Fruit fly (Drosophila melanogaster): ENCODE measurements around the gene bigmax.
A peak's percentile ranks its signal among the peaks of the same experiment; 100 is the strongest.

Gene bigmax

dm6 chr3R:27281022-27281810, 7.1 kb downstream of the bigmax start (continued):
- TF ChIP-seq cas (GFP tag; IDR thresholded peaks at IDR 0.05) (peak; percentile 91), ac (GFP tag; optimal IDR thresholded peaks at IDR 0.05) (peak; percentile 78), CG7556 (GFP tag; optimal IDR thresholded peaks at IDR 0.05) (peak; percentile 95), CG8924 (tag; optimal IDR thresholded peaks at IDR 0.05) (peak; percentile 93), HLH54F (GFP tag; optimal IDR thresholded peaks at IDR 0.05) (peak; percentile 96), sens-2 (GFP tag; IDR thresholded peaks at IDR 0.05) (peak; percentile 90), bowl (GFP tag; IDR thresholded peaks at IDR 0.05) (peak; percentile 94), chinmo (GFP tag; IDR thresholded peaks at IDR 0.05; ENCODE audit: partially characterized antibody) (peak; percentile 88; the same call in 3 of the 4 replicates), knrl (GFP tag; IDR thresholded peaks at IDR 0.05; ENCODE audit: partially characterized antibody) (peak; percentile 58; the same call in 2 of the 3 replicates), CG33557 (GFP tag; optimal IDR thresholded peaks at IDR 0.05) (peak; percentile 15), Sin3A (optimal IDR thresholded peaks at IDR 0.05) (no peak), tap (tag; optimal IDR thresholded peaks at IDR 0.05) (peak; percentile 86), CG12071 (GFP tag; optimal IDR thresholded peaks at IDR 0.05) (peak; percentile 97), gsb-n (tag; optimal IDR thresholded peaks at IDR 0.05) (peak; percentile 92), Dref (GFP tag; IDR thresholded peaks at IDR 0.05) (0 out of 2 replicates have a peak, but pooled peaks have one; percentile 32), Ssrp (tag; optimal IDR thresholded peaks at IDR 0.05) (peak; percentile 91), CG3847 (GFP tag; IDR thresholded peaks at IDR 0.05) (peak; percentile 96), CTCF (GFP tag; optimal IDR thresholded peaks at IDR 0.05) (peak; percentile 66), CG7839 (tag; optimal IDR thresholded peaks at IDR 0.05) (peak; percentile 97), CG10321 (GFP tag; IDR thresholded peaks at IDR 0.05) (peak; percentile 74), CG4730 (GFP tag; IDR thresholded peaks at IDR 0.05) (peak; percentile 95), peb (GFP tag; IDR thresholded peaks at IDR 0.05) (peak; percentile 95), CG2129 (GFP tag; IDR thresholded peaks at IDR 0.05; ENCODE audit: partially characterized antibody) (no peak), CG17385 (GFP tag; optimal IDR thresholded peaks at IDR 0.05) (peak; percentile 91), CG7987 (GFP tag; optimal IDR thresholded peaks at IDR 0.05) (peak; percentile 98), Adf1 (GFP tag; IDR thresholded peaks at IDR 0.05) (peak; percentile 84), al (GFP tag; IDR thresholded peaks at IDR 0.05) (peak; percentile 94), PHDP (tag; optimal IDR thresholded peaks at IDR 0.05) (peak; percentile 97), Fer2 (tag; optimal IDR thresholded peaks at IDR 0.05) (peak; percentile 72), Elba2 (GFP tag; optimal IDR thresholded peaks at IDR 0.05) (no peak), CG12942 (GFP tag; optimal IDR thresholded peaks at IDR 0.05) (peak; percentile 94), p53 (GFP tag; optimal IDR thresholded peaks at IDR 0.05) (peak; percentile 86), CG17186 (GFP tag; optimal IDR thresholded peaks at IDR 0.05) (peak; percentile 83), hbn (GFP tag; IDR thresholded peaks at IDR 0.05; ENCODE audit: partially characterized antibody) (no peak), CG6854 (GFP tag; optimal IDR thresholded peaks at IDR 0.05) (peak; percentile 90), CG2199 (GFP tag; IDR thresholded peaks at IDR 0.05) (peak; percentile 96; the same call in 2 of the 3 replicates), dati (GFP tag; IDR thresholded peaks at IDR 0.05) (peak; percentile 94), CG16863 (GFP tag; optimal IDR thresholded peaks at IDR 0.05) (peak; percentile 94), CG10431 (GFP tag; optimal IDR thresholded peaks at IDR 0.05) (peak; percentile 33), Oli (tag; optimal IDR thresholded peaks at IDR 0.05) (peak; percentile 97), Dad (GFP tag; optimal IDR thresholded peaks at IDR 0.05) (peak; percentile 93), CG2116 (GFP tag; optimal IDR thresholded peaks at IDR 0.05) (peak; percentile 65), aop (GFP tag; IDR thresholded peaks at IDR 0.05) (peak; percentile 91), Fer1 (GFP tag; optimal IDR thresholded peaks at IDR 0.05) (peak; percentile 97), CG17359 (tag; optimal IDR thresholded peaks at IDR 0.05) (peak; percentile 96), CG17328 (GFP tag; IDR thresholded peaks at IDR 0.05) (peak; percentile 97), CG1233 (GFP tag; optimal IDR thresholded peaks at IDR 0.05) (peak; percentile 92), H15 (GFP tag; IDR thresholded peaks at IDR 0.05) (peak; percentile 97), Xbp1 (GFP tag; optimal IDR thresholded peaks at IDR 0.05) (peak; percentile 95), CoRest (tag; optimal IDR thresholded peaks at IDR 0.05) (peak; percentile 94)

All from whole organism, embryonic.